Fruit fly (Drosophila melanogaster) whole organism, embryonic: Measurements from ENCODE around the gene CG3097.

Experiments
- Atf3 ChIP-seq: fragments of 200-800 bp; sonication (Bioruptor generic); optimal IDR thresholded peaks from 3 replicates; lab custom pipeline; 2016; ENCODE audit warnings: missing biosample characterization, missing genetic modification characterization
- CG11398 ChIP-seq: fragments of 200-800 bp; sonication (Bioruptor generic); optimal IDR thresholded peaks from 2 replicates; lab custom pipeline; 2016; ENCODE audit warnings: missing biosample characterization, missing genetic modification characterization
- CG17612 ChIP-seq: fragments of 200-800 bp; sonication (Bioruptor generic); IDR thresholded peaks from 2 replicates; pipeline ENCODE4 v1.3.6; 2022; ENCODE audit warnings: missing biosample characterization, missing genetic modification characterization
- CG4854 ChIP-seq: fragments of 200-800 bp; sonication (Bioruptor generic); optimal IDR thresholded peaks from 2 replicates; lab custom pipeline; 2016; ENCODE audit warnings: missing biosample characterization, missing genetic modification characterization, inconsistent platforms
- Ets97D ChIP-seq: fragments of 200-800 bp; sonication (Bioruptor generic); optimal IDR thresholded peaks from 3 replicates; lab custom pipeline; 2016; ENCODE audit warnings: missing biosample characterization, missing genetic modification characterization
- ash1 ChIP-seq: fragments of 200-800 bp; sonication (Bioruptor generic); optimal IDR thresholded peaks from 2 replicates; lab custom pipeline; 2018; ENCODE audit warnings: missing biosample characterization, mild to moderate bottlenecking, missing genetic modification characterization
- cg ChIP-seq: fragments of 200-800 bp; sonication (Bioruptor generic); optimal IDR thresholded peaks from 3 replicates; lab custom pipeline; 2019; ENCODE audit warnings: missing biosample characterization, mild to moderate bottlenecking, missing genetic modification characterization, moderate library complexity
- dmrt99B ChIP-seq: fragments of 200-800 bp; sonication (Bioruptor generic); optimal IDR thresholded peaks from 2 replicates; lab custom pipeline; 2018; ENCODE audit warnings: missing biosample characterization, mild to moderate bottlenecking, missing genetic modification characterization, moderate library complexity
- maf-S ChIP-seq: fragments of 200-800 bp; sonication (Bioruptor generic); optimal IDR thresholded peaks from 2 replicates; lab custom pipeline; 2016; ENCODE audit warnings: missing biosample characterization, missing genetic modification characterization
- pnt ChIP-seq: fragments of 200-800 bp; sonication (Bioruptor generic); optimal IDR thresholded peaks from 3 replicates; lab custom pipeline; 2016; ENCODE audit warnings: missing biosample characterization, missing genetic modification characterization
- slp2 ChIP-seq: fragments of 200-800 bp; sonication (Bioruptor generic); optimal IDR thresholded peaks from 2 replicates; lab custom pipeline; 2016; ENCODE audit warnings: missing biosample characterization, missing genetic modification characterization
- zfh1 ChIP-seq: fragments of 200-800 bp; sonication (Bioruptor generic); IDR thresholded peaks from 3 replicates; pipeline ENCODE4 v1.3.6; 2022; ENCODE audit warnings: missing biosample characterization, missing genetic modification characterization

dm6 chrX:5746864-5747861 is 23.4 kb downstream of the CG3097 start, which contains the start of the genes IntS6 and Rtel1:
- TF ChIP-seq maf-S (GFP tag; lab: Kevin White, UChicago) (peak; percentile 89), CG17612 (peak; percentile 80), pnt (GFP tag; lab: Kevin White, UChicago) (peak; percentile 92), Ets97D (GFP tag; lab: Kevin White, UChicago) (peak; percentile 73), slp2 (GFP tag; lab: Kevin White, UChicago) (peak; percentile 82), CG11398 (GFP tag; lab: Kevin White, UChicago) (peak; percentile 86), cg (GFP tag; lab: Kevin White, UChicago) (peak; percentile 98), dmrt99B (peak; percentile 90), CG4854 (peak; percentile 78), ash1 (GFP tag; lab: Kevin White, UChicago) (peak; percentile 14), zfh1 (GFP tag; lab: Robert Waterston, UW) (peak; percentile 82), Atf3 (GFP tag; lab: Kevin White, UChicago) (peak; percentile 86)
